1 fruit fly cellular context compared by ENCODE assay signal in the genomic region with DNA sequence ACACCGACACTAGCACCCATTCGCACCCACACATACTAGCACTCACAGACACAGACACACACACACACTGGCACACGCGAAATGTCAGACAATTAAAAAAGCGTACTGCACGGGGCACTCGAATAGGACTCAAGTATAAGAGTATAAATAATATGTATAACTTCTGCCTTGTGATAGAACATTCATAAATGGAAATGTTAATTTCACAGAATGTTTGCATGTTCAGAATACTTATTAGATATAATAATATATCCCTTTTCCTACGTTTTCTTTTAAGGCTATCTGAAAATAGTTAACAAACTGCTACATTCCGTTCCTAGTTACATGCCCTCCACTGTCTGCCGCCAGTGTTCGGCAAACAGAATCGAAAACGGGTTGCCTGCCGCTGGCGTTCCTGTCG.
TF ChIP-seq lines count a peak whose summit lies in the region.

No protein-coding gene starts in this region.

TF ChIP-seq in whole organism, embryonic, 481 proteins besides CTCF, POLR2A, EP300 and RAD21 (continued from another document):
- TF ChIP-seq Meics (GFP tag; optimal IDR thresholded peaks at IDR 0.05; lab: Kevin White, UChicago), result peak; percentile 21
- peak; percentile 6 for TF ChIP-seq dmrt99B (tag; optimal IDR thresholded peaks at IDR 0.05; lab: Kevin White, UChicago)
- TF ChIP-seq Stat92E (GFP tag; optimal IDR thresholded peaks at IDR 0.05; lab: Kevin White, UChicago), result no peak
- TF ChIP-seq cg (GFP tag; optimal IDR thresholded peaks at IDR 0.05; lab: Kevin White, UChicago), result peak; percentile 15
- TF ChIP-seq hb (GFP tag; IDR thresholded peaks at IDR 0.05; lab: Robert Waterston, UW; ENCODE audit: partially characterized antibody), result no peak
- TF ChIP-seq row (GFP tag; IDR thresholded peaks at IDR 0.05; lab: Robert Waterston, UW), result peak; percentile 51
- no peak for TF ChIP-seq Oaz (GFP tag; IDR thresholded peaks at IDR 0.05; lab: Robert Waterston, UW)
- no peak for TF ChIP-seq HLH4C (GFP tag; IDR thresholded peaks at IDR 0.05; lab: Robert Waterston, UW; ENCODE audit: partially characterized antibody)
- TF ChIP-seq Hmr (GFP tag; optimal IDR thresholded peaks at IDR 0.05; lab: Kevin White, UChicago), result peak; percentile 3
- TF ChIP-seq gsb (GFP tag; IDR thresholded peaks at IDR 0.05; lab: Robert Waterston, UW), result no peak
